Fruit fly (Drosophila melanogaster): ENCODE data around the gene CG11109.

The CG11109 gene

dm6 chr3L:22871845-22872361, at the start of gene CG11109, which contains the start of gene Arf1 (continued):
- TF ChIP-seq stwl (tag; optimal IDR thresholded peaks at IDR 0.05) (peak; percentile 74), HLHmδ (GFP tag; optimal IDR thresholded peaks at IDR 0.05) (peak; percentile 65), ro (GFP tag; IDR thresholded peaks at IDR 0.05) (no peak), trem (tag; optimal IDR thresholded peaks at IDR 0.05) (peak; percentile 39), HLH4C (GFP tag; IDR thresholded peaks at IDR 0.05; ENCODE audit: partially characterized antibody) (peak; percentile 59; the same call in 2 of the 3 replicates), CG1603 (tag; optimal IDR thresholded peaks at IDR 0.05) (peak; percentile 75), dysf (GFP tag; IDR thresholded peaks at IDR 0.05) (no peak), sqz (GFP tag; optimal IDR thresholded peaks at IDR 0.05) (peak; percentile 7), Xbp1 (GFP tag; optimal IDR thresholded peaks at IDR 0.05) (peak; percentile 50), nerfin-1 (tag; optimal IDR thresholded peaks at IDR 0.05) (peak; percentile 29), CG34376 (GFP tag; optimal IDR thresholded peaks at IDR 0.05) (peak; percentile 7), Adf1 (GFP tag; IDR thresholded peaks at IDR 0.05) (peak; percentile 20; the same call in 1 of the 2 replicates), onecut (GFP tag; IDR thresholded peaks at IDR 0.05) (peak; percentile 27; the same call in 1 of the 2 replicates), CG31441 (GFP tag; IDR thresholded peaks at IDR 0.05) (0 out of 2 replicates have a peak, but pooled peaks have one; percentile 7), CrebB (tag; optimal IDR thresholded peaks at IDR 0.05) (peak; percentile 36), CG17186 (GFP tag; optimal IDR thresholded peaks at IDR 0.05) (peak; percentile 32), CG2129 (GFP tag; IDR thresholded peaks at IDR 0.05; ENCODE audit: partially characterized antibody) (peak; percentile 47), Stat92E (GFP tag; optimal IDR thresholded peaks at IDR 0.05) (peak in 1 of 3 experiments; percentile 15), CG9932 (GFP tag; IDR thresholded peaks at IDR 0.05) (peak; percentile 54), Sry-δ (GFP tag; optimal IDR thresholded peaks at IDR 0.05) (peak; percentile 85), eyg (GFP tag; optimal IDR thresholded peaks at IDR 0.05) (no peak), CG12219 (GFP tag; optimal IDR thresholded peaks at IDR 0.05) (peak; percentile 0), crp (GFP tag; optimal IDR thresholded peaks at IDR 0.05) (peak in 1 of 2 experiments; percentile 43), CG12659 (GFP tag; optimal IDR thresholded peaks at IDR 0.05) (peak; percentile 63), tap (tag; optimal IDR thresholded peaks at IDR 0.05) (peak; percentile 7), CG10321 (GFP tag; IDR thresholded peaks at IDR 0.05) (peak; percentile 93), CG3847 (GFP tag; IDR thresholded peaks at IDR 0.05) (peak; percentile 45), CG2712 (tag; optimal IDR thresholded peaks at IDR 0.05) (peak; percentile 13), Fer1 (GFP tag; optimal IDR thresholded peaks at IDR 0.05) (peak; percentile 11), Tbp (GFP tag; optimal IDR thresholded peaks at IDR 0.05) (no peak), sd (tag; optimal IDR thresholded peaks at IDR 0.05) (no peak), Rfx (GFP tag; IDR thresholded peaks at IDR 0.05) (peak; percentile 56), Sin3A (optimal IDR thresholded peaks at IDR 0.05) (peak; percentile 27), bbx (GFP tag; IDR thresholded peaks at IDR 0.05; ENCODE audit: partially characterized antibody) (peak; percentile 82), Pdp1 (GFP tag; optimal IDR thresholded peaks at IDR 0.05) (peak in 1 of 2 experiments; percentile 7), CG15514 (GFP tag; optimal IDR thresholded peaks at IDR 0.05) (peak; percentile 90), CG12299 (tag; optimal IDR thresholded peaks at IDR 0.05) (peak; percentile 42), CG5953 (GFP tag; IDR thresholded peaks at IDR 0.05) (no peak), lilli (GFP tag; optimal IDR thresholded peaks at IDR 0.05) (no peak), NfI (GFP tag; optimal IDR thresholded peaks at IDR 0.05) (no peak), amos (GFP tag; IDR thresholded peaks at IDR 0.05; ENCODE audit: partially characterized antibody) (peak; percentile 85), sens-2 (GFP tag; IDR thresholded peaks at IDR 0.05) (no peak), CG4617 (GFP tag; optimal IDR thresholded peaks at IDR 0.05; ENCODE audit: borderline replicate concordance) (peak; percentile 58), fru (optimal IDR thresholded peaks at IDR 0.05) (no peak), unc-4 (GFP tag; IDR thresholded peaks at IDR 0.05; ENCODE audit: partially characterized antibody) (peak; percentile 37), ash1 (GFP tag; optimal IDR thresholded peaks at IDR 0.05) (no peak), CG13123 (GFP tag; optimal IDR thresholded peaks at IDR 0.05) (no peak), slbo (GFP tag; IDR thresholded peaks at IDR 0.05) (peak; percentile 38; the same call in 1 of the 2 replicates), hkb (optimal IDR thresholded peaks at IDR 0.05) (no peak), hkb (GFP tag; IDR thresholded peaks at IDR 0.05) (no peak)

Measured in whole organism, embryonic.